Worm (Caenorhabditis elegans) whole organism, L2 larva: ENCODE measurements around the gene lin-29.

Source experiments
- C34F6.9 ChIP-seq: fragments of 150-350 bp; optimal IDR thresholded peaks from 2 replicates; lab custom pipeline; 2014; ENCODE audit warnings: missing biosample characterization, missing genetic modification characterization
- F13H6.1 ChIP-seq: sonication (generic microtip); optimal IDR thresholded peaks from 2 replicates; lab custom pipeline; 2016; ENCODE audit warnings: missing genetic modification characterization, missing compliant biosample characterization
- R02D3.7 ChIP-seq: fragments of 150-350 bp; optimal IDR thresholded peaks from 2 replicates; lab custom pipeline; 2014; ENCODE audit warnings: missing biosample characterization, missing genetic modification characterization
- Y55F3AM.14 ChIP-seq: fragments of 200-800 bp; sonication (Bioruptor generic); optimal IDR thresholded peaks from 2 replicates; lab custom pipeline; 2018; ENCODE audit warnings: mild to moderate bottlenecking, missing genetic modification characterization, missing compliant biosample characterization
- ZK546.5 ChIP-seq: sonication (generic microtip); optimal IDR thresholded peaks from 2 replicates; lab custom pipeline; 2017; ENCODE audit warnings: missing biosample characterization, missing genetic modification characterization
- alr-1 ChIP-seq: fragments of 150-350 bp; optimal IDR thresholded peaks from 2 replicates; lab custom pipeline; 2014; ENCODE audit warnings: missing biosample characterization, missing genetic modification characterization
- aly-2 ChIP-seq: fragments of 150-350 bp; optimal IDR thresholded peaks from 2 replicates; lab custom pipeline; 2014; ENCODE audit warnings: missing biosample characterization, missing genetic modification characterization
- ama-1 ChIP-seq: fragments of 150-350 bp; optimal IDR thresholded peaks from 2 replicates; lab custom pipeline; 2018; ENCODE audit warnings: inconsistent platforms
- blmp-1 ChIP-seq: sonication (generic microtip); optimal IDR thresholded peaks from 2 replicates; lab custom pipeline; 2017; ENCODE audit warnings: missing genetic modification characterization, mild to moderate bottlenecking, missing compliant biosample characterization, antibody characterized with exemption, moderate library complexity; ENCODE audit not compliant: insufficient read depth
- ceh-16 ChIP-seq: fragments of 150-350 bp; optimal IDR thresholded peaks from 2 replicates; lab custom pipeline; 2014; ENCODE audit warnings: missing biosample characterization, missing genetic modification characterization
- ceh-82 ChIP-seq: fragments of 150-350 bp; optimal IDR thresholded peaks from 2 replicates; lab custom pipeline; 2014; ENCODE audit warnings: missing biosample characterization, missing genetic modification characterization
- crh-2 ChIP-seq: sonication (generic microtip); optimal IDR thresholded peaks from 2 replicates; lab custom pipeline; 2017; ENCODE audit warnings: missing biosample characterization, missing genetic modification characterization
- dmd-4 ChIP-seq: sonication (generic microtip); optimal IDR thresholded peaks from 2 replicates; lab custom pipeline; 2017; ENCODE audit warnings: missing biosample characterization, missing genetic modification characterization
- egl-27 ChIP-seq: sonication (generic microtip); optimal IDR thresholded peaks from 3 replicates; lab custom pipeline; 2017; ENCODE audit warnings: missing biosample characterization, missing genetic modification reagents, missing genetic modification characterization
- elt-1 ChIP-seq: fragments of 150-350 bp; optimal IDR thresholded peaks from 2 replicates; lab custom pipeline; 2014; ENCODE audit warnings: missing biosample characterization, missing genetic modification characterization
- elt-3 ChIP-seq: sonication (generic microtip); optimal IDR thresholded peaks from 2 replicates; lab custom pipeline; 2017; ENCODE audit warnings: missing biosample characterization, missing genetic modification characterization
- fos-1 ChIP-seq: fragments of 150-350 bp; optimal IDR thresholded peaks from 2 replicates; lab custom pipeline; 2014; ENCODE audit warnings: missing biosample characterization, missing genetic modification characterization
- gmeb-1 ChIP-seq: fragments of 150-350 bp; optimal IDR thresholded peaks from 2 replicates; lab custom pipeline; 2014; ENCODE audit warnings: missing biosample characterization, missing genetic modification characterization
- lin-11 ChIP-seq: fragments of 150-350 bp; sonication (generic microtip); optimal IDR thresholded peaks from 2 replicates; lab custom pipeline; 2014; ENCODE audit warnings: missing biosample characterization, missing genetic modification characterization, inconsistent platforms, mixed read lengths
- lin-13 ChIP-seq: fragments of 150-350 bp; optimal IDR thresholded peaks from 2 replicates; lab custom pipeline; 2014; ENCODE audit warnings: missing biosample characterization, missing genetic modification reagents, missing genetic modification characterization
- lin-39 ChIP-seq: fragments of 150-350 bp; optimal IDR thresholded peaks from 2 replicates; lab custom pipeline; 2014; ENCODE audit warnings: missing biosample characterization, missing genetic modification reagents, missing genetic modification characterization
- lsy-2 ChIP-seq, 2 experiments: fragments of 150-350 bp in 1 of 2; sonication (generic microtip) in 1 of 2; optimal IDR thresholded peaks; 2 replicates each; lab custom pipeline; 2014 to 2017; ENCODE audit warnings: missing biosample characterization in 2 of 2, missing genetic modification characterization in 2 of 2
- mab-5 ChIP-seq: fragments of 150-350 bp; optimal IDR thresholded peaks from 2 replicates; lab custom pipeline; 2014; ENCODE audit warnings: missing biosample characterization, missing genetic modification characterization
- mbf-1 ChIP-seq: sonication (generic microtip); optimal IDR thresholded peaks from 2 replicates; lab custom pipeline; 2017; ENCODE audit warnings: missing biosample characterization, missing genetic modification characterization
- mdl-1 ChIP-seq, 2 experiments: fragments of 150-350 bp in 1 of 2; sonication (generic microtip) in 1 of 2; optimal IDR thresholded peaks; 2 replicates each; lab custom pipeline; 2017; ENCODE audit warnings: missing biosample characterization in 2 of 2, missing genetic modification characterization in 2 of 2
- nhr-10 ChIP-seq: sonication (generic microtip); optimal IDR thresholded peaks from 2 replicates; lab custom pipeline; 2017; ENCODE audit warnings: missing biosample characterization, missing genetic modification characterization
- nhr-11 ChIP-seq: fragments of 150-350 bp; optimal IDR thresholded peaks from 2 replicates; lab custom pipeline; 2014; ENCODE audit warnings: missing biosample characterization, missing genetic modification characterization
- nhr-12 ChIP-seq: fragments of 150-350 bp; optimal IDR thresholded peaks from 2 replicates; lab custom pipeline; 2014; ENCODE audit warnings: missing biosample characterization, missing genetic modification characterization
- nhr-129 ChIP-seq: fragments of 150-350 bp; optimal IDR thresholded peaks from 2 replicates; lab custom pipeline; 2014; ENCODE audit warnings: missing biosample characterization, missing genetic modification characterization
- nhr-21 ChIP-seq: fragments of 150-350 bp; optimal IDR thresholded peaks from 2 replicates; lab custom pipeline; 2014; ENCODE audit warnings: missing biosample characterization, missing genetic modification characterization
- nhr-23 ChIP-seq: fragments of 150-350 bp; optimal IDR thresholded peaks from 2 replicates; lab custom pipeline; 2014; ENCODE audit warnings: missing biosample characterization, missing genetic modification reagents, missing genetic modification characterization
- nhr-237 ChIP-seq: fragments of 150-350 bp; optimal IDR thresholded peaks from 2 replicates; lab custom pipeline; 2014; ENCODE audit warnings: missing biosample characterization, missing genetic modification characterization
- nhr-25 ChIP-seq: fragments of 150-350 bp; sonication (generic microtip); optimal IDR thresholded peaks from 3 replicates; lab custom pipeline; 2014; ENCODE audit warnings: missing biosample characterization, missing genetic modification characterization
- nhr-6 ChIP-seq: fragments of 150-350 bp; optimal IDR thresholded peaks from 2 replicates; lab custom pipeline; 2014; ENCODE audit warnings: missing biosample characterization, missing genetic modification characterization
- nhr-77 ChIP-seq: fragments of 150-350 bp; optimal IDR thresholded peaks from 2 replicates; lab custom pipeline; 2014; ENCODE audit warnings: missing biosample characterization, missing genetic modification characterization
- peb-1 ChIP-seq: fragments of 150-350 bp; optimal IDR thresholded peaks from 2 replicates; lab custom pipeline; 2014; ENCODE audit warnings: missing biosample characterization, missing genetic modification characterization
- sem-4 ChIP-seq: fragments of 150-350 bp; optimal IDR thresholded peaks from 2 replicates; lab custom pipeline; 2014; ENCODE audit warnings: missing biosample characterization, missing genetic modification reagents, missing genetic modification characterization
- skn-1 ChIP-seq: sonication (generic microtip); optimal IDR thresholded peaks from 2 replicates; lab custom pipeline; 2017; ENCODE audit warnings: missing biosample characterization, missing genetic modification characterization
- sma-3 ChIP-seq: sonication (generic microtip); optimal IDR thresholded peaks from 2 replicates; lab custom pipeline; 2016; ENCODE audit warnings: missing genetic modification reagents, missing genetic modification characterization, missing compliant biosample characterization
- sma-9 ChIP-seq, 2 experiments: fragments of 150-350 bp in 1 of 2; sonication (generic microtip) in 1 of 2; optimal IDR thresholded peaks; 2 replicates each; lab custom pipeline; 2014 to 2016; ENCODE audit warnings: missing genetic modification characterization in 2 of 2, mild to moderate bottlenecking in 1 of 2, missing biosample characterization in 1 of 2, missing compliant biosample characterization in 1 of 2, missing genetic modification reagents in 1 of 2, moderate library complexity in 1 of 2
- snpc-4 ChIP-seq: fragments of 150-350 bp; optimal IDR thresholded peaks from 2 replicates; lab custom pipeline; 2014; ENCODE audit warnings: missing biosample characterization, missing genetic modification characterization
- unc-39 ChIP-seq: fragments of 150-350 bp; optimal IDR thresholded peaks from 2 replicates; lab custom pipeline; 2014; ENCODE audit warnings: missing biosample characterization, missing genetic modification characterization
- unc-55 ChIP-seq: fragments of 150-350 bp; sonication (generic microtip); optimal IDR thresholded peaks from 3 replicates; lab custom pipeline; 2014; ENCODE audit warnings: missing biosample characterization, missing genetic modification reagents, missing genetic modification characterization
- unc-62 ChIP-seq: fragments of 150-350 bp; optimal IDR thresholded peaks from 2 replicates; lab custom pipeline; 2014; ENCODE audit warnings: missing biosample characterization, missing genetic modification reagents, missing genetic modification characterization
- zag-1 ChIP-seq: fragments of 150-350 bp; optimal IDR thresholded peaks from 2 replicates; lab custom pipeline; 2014; ENCODE audit warnings: missing biosample characterization, missing genetic modification characterization
- ztf-1 ChIP-seq: fragments of 200-800 bp; sonication (Bioruptor generic); conservative IDR thresholded peaks from 2 replicates; pipeline ENCODE4 v1.3.6; 2022; ENCODE audit warnings: missing genetic modification characterization, missing compliant biosample characterization
- ztf-11 ChIP-seq: sonication (generic microtip); optimal IDR thresholded peaks from 2 replicates; lab custom pipeline; 2017; ENCODE audit warnings: missing biosample characterization, missing genetic modification characterization
- ztf-4 ChIP-seq: fragments of 150-350 bp; optimal IDR thresholded peaks from 2 replicates; lab custom pipeline; 2014; ENCODE audit warnings: missing biosample characterization, missing genetic modification characterization

Gene lin-29

ce11 chrII:11958793-11959574 lies 23.8 kb upstream of the lin-29 start:
- TF ChIP-seq dmd-4 (tag; lab: Kevin White, UChicago) (no peak), unc-39 (tag; lab: Kevin White, UChicago) (no peak), fos-1 (tag; lab: Kevin White, UChicago) (peak; percentile 16), ama-1 (lab: Kevin White, UChicago) (no peak), zag-1 (tag; lab: Kevin White, UChicago) (no peak), egl-27 (tag; lab: Kevin White, UChicago) (no peak), ztf-1 (GFP tag; lab: Robert Waterston, UW) (no peak), nhr-21 (peak; percentile 10), Y55F3AM.14 (GFP tag; lab: Kevin White, UChicago) (no peak), sem-4 (no peak), R02D3.7 (no peak), alr-1 (tag; lab: Kevin White, UChicago) (no peak), unc-62 (GFP tag; lab: Kevin White, UChicago) (no peak), sma-3 (GFP tag; lab: Kevin White, UChicago) (peak; percentile 39), nhr-23 (no peak), nhr-77 (no peak), nhr-237 (tag; lab: Kevin White, UChicago) (no peak), elt-1 (tag; lab: Kevin White, UChicago) (no peak), nhr-129 (tag; lab: Kevin White, UChicago) (peak; percentile 68), ztf-4 (tag; lab: Kevin White, UChicago) (no peak), aly-2 (tag; lab: Kevin White, UChicago) (no peak), mab-5 (tag; lab: Kevin White, UChicago) (no peak), ZK546.5 (tag; lab: Kevin White, UChicago) (no peak), nhr-10 (tag; lab: Kevin White, UChicago) (no peak), gmeb-1 (tag; lab: Kevin White, UChicago) (peak; percentile 15), C34F6.9 (tag; lab: Kevin White, UChicago) (peak; percentile 34), mdl-1 (tag; optimal IDR thresholded peaks at IDR 0.05; lab: Kevin White, UChicago) (no peak), peb-1 (tag; lab: Kevin White, UChicago) (no peak), mbf-1 (tag; lab: Kevin White, UChicago) (no peak), lin-13 (GFP tag; lab: Kevin White, UChicago) (peak; percentile 46), F13H6.1 (tag; lab: Kevin White, UChicago) (peak; percentile 61), lin-39 (tag; lab: Kevin White, UChicago) (no peak), snpc-4 (tag; lab: Kevin White, UChicago) (no peak), nhr-12 (tag; lab: Kevin White, UChicago) (no peak), lin-11 (tag; lab: Kevin White, UChicago) (peak; percentile 39), ceh-16 (tag; lab: Kevin White, UChicago) (no peak), elt-3 (tag; lab: Kevin White, UChicago) (no peak), ceh-82 (tag; lab: Kevin White, UChicago) (no peak), nhr-25 (tag; lab: Kevin White, UChicago) (no peak), nhr-11 (tag; lab: Kevin White, UChicago) (no peak), lsy-2 (tag; optimal IDR thresholded peaks at IDR 0.05; lab: Kevin White, UChicago) (peak in 1 of 2 experiments; percentile 61), crh-2 (tag; lab: Kevin White, UChicago) (peak; percentile 28), blmp-1 (tag; lab: Kevin White, UChicago) (no peak), sma-9 (GFP tag; optimal IDR thresholded peaks at IDR 0.05; lab: Kevin White, UChicago) (no peak), sma-9 (tag; optimal IDR thresholded peaks at IDR 0.05; lab: Kevin White, UChicago) (no peak), unc-55 (GFP tag; lab: Kevin White, UChicago) (peak; percentile 70), nhr-6 (tag; lab: Kevin White, UChicago) (no peak), skn-1 (no peak), ztf-11 (tag; lab: Kevin White, UChicago) (no peak)
